Fruit fly (Drosophila melanogaster): ENCODE data around the gene AIF.

AIF gene

DNA sequence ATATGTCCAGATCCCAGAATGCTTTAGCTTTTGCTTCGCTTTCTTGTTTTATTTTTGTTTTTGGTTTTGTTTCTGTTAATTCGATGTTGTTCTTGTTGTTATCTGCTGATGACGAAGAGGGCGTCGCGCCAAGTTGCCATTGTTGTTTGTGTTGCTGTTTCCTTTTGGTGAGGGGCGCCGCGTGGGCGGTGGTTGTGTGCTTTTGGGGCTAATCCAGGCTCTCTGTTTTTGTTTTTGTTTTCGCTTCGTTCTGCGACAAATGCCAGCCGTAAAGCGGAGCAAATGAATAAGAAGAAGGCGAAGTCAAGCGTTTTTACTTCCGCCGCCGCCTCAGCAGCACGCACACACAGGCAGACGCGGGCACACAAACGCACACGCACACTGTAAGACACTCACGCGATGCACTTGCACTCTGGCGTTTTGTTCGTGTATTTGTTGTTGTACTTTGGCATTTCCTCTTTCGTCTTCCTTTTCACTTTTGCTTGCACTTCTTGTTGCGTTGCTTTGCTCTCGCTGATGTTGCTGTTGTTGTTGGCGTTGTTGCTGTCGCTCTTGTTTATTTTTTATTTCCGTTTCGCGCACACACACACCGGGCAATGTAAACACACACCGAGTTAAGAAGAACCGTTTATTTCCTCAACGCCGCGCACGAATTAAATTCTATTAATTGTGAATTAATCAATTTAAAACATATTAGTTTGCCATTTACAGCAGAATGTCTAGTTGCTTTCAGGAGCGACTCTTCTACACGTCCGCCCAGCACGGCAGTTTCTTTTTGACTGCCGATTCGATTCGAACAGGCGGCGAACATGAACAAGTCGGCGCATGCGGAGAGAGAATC is 26.6 kb downstream of the AIF start, which contains the start of gene aop (continued):
- TF ChIP-seq NC2β (GFP tag; optimal IDR thresholded peaks at IDR 0.05) (peak; percentile 29), Mes4 (GFP tag; optimal IDR thresholded peaks at IDR 0.05) (no peak), CG1792 (GFP tag; optimal IDR thresholded peaks at IDR 0.05) (no peak), Side (GFP tag; optimal IDR thresholded peaks at IDR 0.05) (no peak), dmrt99B (tag; optimal IDR thresholded peaks at IDR 0.05) (peak; percentile 7), gt (GFP tag; IDR thresholded peaks at IDR 0.05) (no peak), D19B (GFP tag; optimal IDR thresholded peaks at IDR 0.05) (no peak), lmd (GFP tag; IDR thresholded peaks at IDR 0.05) (no peak), CG14441 (GFP tag; IDR thresholded peaks at IDR 0.05) (no peak; the same call in 1 of the 2 replicates), ind (GFP tag; optimal IDR thresholded peaks at IDR 0.05) (no peak), tgo (GFP tag; IDR thresholded peaks at IDR 0.05) (0 out of 3 replicates have a peak, but pooled peaks have one; percentile 10), Blimp-1 (GFP tag; optimal IDR thresholded peaks at IDR 0.05) (peak; percentile 26), CG17912 (GFP tag; optimal IDR thresholded peaks at IDR 0.05) (peak; percentile 57), Vsx1 (GFP tag; optimal IDR thresholded peaks at IDR 0.05) (peak; percentile 44), CG17612 (GFP tag; IDR thresholded peaks at IDR 0.05) (no peak), Sox100B (GFP tag; optimal IDR thresholded peaks at IDR 0.05) (no peak), CG13894 (tag; optimal IDR thresholded peaks at IDR 0.05) (peak; percentile 57), CG13287 (GFP tag; IDR thresholded peaks at IDR 0.05; ENCODE audit: partially characterized antibody) (peak; percentile 48), CG16863 (GFP tag; optimal IDR thresholded peaks at IDR 0.05) (peak; percentile 16), CG2712 (tag; optimal IDR thresholded peaks at IDR 0.05) (peak; percentile 47), HmgZ (tag; optimal IDR thresholded peaks at IDR 0.05) (peak; percentile 52), CG16815 (GFP tag; optimal IDR thresholded peaks at IDR 0.05) (no peak), CG4360 (GFP tag; IDR thresholded peaks at IDR 0.05) (peak; percentile 89), CG4424 (GFP tag; optimal IDR thresholded peaks at IDR 0.05) (no peak), slp2 (GFP tag; optimal IDR thresholded peaks at IDR 0.05) (no peak), CG14710 (tag; optimal IDR thresholded peaks at IDR 0.05) (peak; percentile 15), CG15073 (GFP tag; optimal IDR thresholded peaks at IDR 0.05) (no peak), HLH3B (GFP tag; IDR thresholded peaks at IDR 0.05) (no peak), Doc3 (GFP tag; IDR thresholded peaks at IDR 0.05; ENCODE audit: partially characterized antibody) (no peak), CG14860 (GFP tag; IDR thresholded peaks at IDR 0.05; ENCODE audit: partially characterized antibody) (no peak), mirr (GFP tag; optimal IDR thresholded peaks at IDR 0.05) (peak; percentile 59), Camta (GFP tag; optimal IDR thresholded peaks at IDR 0.05) (no peak), CG11504 (tag; optimal IDR thresholded peaks at IDR 0.05) (peak; percentile 22), CG4328 (GFP tag; optimal IDR thresholded peaks at IDR 0.05) (peak; percentile 21), CG14667 (GFP tag; IDR thresholded peaks at IDR 0.05) (no peak), CG6254 (GFP tag; optimal IDR thresholded peaks at IDR 0.05) (peak; percentile 34), CG17361 (GFP tag; IDR thresholded peaks at IDR 0.05) (no peak), fu2 (GFP tag; optimal IDR thresholded peaks at IDR 0.05) (no peak), dati (GFP tag; IDR thresholded peaks at IDR 0.05) (no peak), Dip3 (GFP tag; optimal IDR thresholded peaks at IDR 0.05) (no peak), Xbp1 (GFP tag; optimal IDR thresholded peaks at IDR 0.05) (no peak), ato (GFP tag; IDR thresholded peaks at IDR 0.05; ENCODE audit: partially characterized antibody) (peak; percentile 61; the same call in 1 of the 2 replicates), CG32767 (GFP tag; IDR thresholded peaks at IDR 0.05) (0 out of 2 replicates have a peak, but pooled peaks have one; percentile 34), CG1603 (tag; optimal IDR thresholded peaks at IDR 0.05) (no peak), crp (GFP tag; optimal IDR thresholded peaks at IDR 0.05) (no peak), zen2 (GFP tag; IDR thresholded peaks at IDR 0.05; ENCODE audit: partially characterized antibody) (no peak), Dp (GFP tag; optimal IDR thresholded peaks at IDR 0.05) (no peak), crol (GFP tag; IDR thresholded peaks at IDR 0.05) (0 out of 2 replicates have a peak, but pooled peaks have one; percentile 23), grn (GFP tag; optimal IDR thresholded peaks at IDR 0.05) (no peak)
